Worm (Caenorhabditis elegans) whole organism, L3 larva: Measurements from ENCODE around the gene pals-19.

Experiments
- ama-1 ChIP-seq: fragments of 150-350 bp; optimal IDR thresholded peaks from 2 replicates; lab custom pipeline; 2018
- elt-1 ChIP-seq: fragments of 150-350 bp; optimal IDR thresholded peaks from 2 replicates; lab custom pipeline; 2014; ENCODE audit warnings: missing biosample characterization, missing genetic modification characterization
- lin-39 ChIP-seq: fragments of 150-350 bp; optimal IDR thresholded peaks from 2 replicates; lab custom pipeline; 2018; ENCODE audit warnings: missing biosample characterization, missing genetic modification reagents, missing genetic modification characterization
- nhr-12 ChIP-seq: fragments of 150-350 bp; optimal IDR thresholded peaks from 2 replicates; lab custom pipeline; 2014; ENCODE audit warnings: missing biosample characterization, missing genetic modification characterization
- pha-4 ChIP-seq: fragments of 150-350 bp; optimal IDR thresholded peaks from 2 replicates; lab custom pipeline; 2014; ENCODE audit warnings: missing biosample characterization, missing genetic modification reagents, missing genetic modification characterization
- ztf-11 ChIP-seq: fragments of 150-350 bp; optimal IDR thresholded peaks from 2 replicates; lab custom pipeline; 2014; ENCODE audit warnings: missing biosample characterization, missing genetic modification characterization

DNA sequence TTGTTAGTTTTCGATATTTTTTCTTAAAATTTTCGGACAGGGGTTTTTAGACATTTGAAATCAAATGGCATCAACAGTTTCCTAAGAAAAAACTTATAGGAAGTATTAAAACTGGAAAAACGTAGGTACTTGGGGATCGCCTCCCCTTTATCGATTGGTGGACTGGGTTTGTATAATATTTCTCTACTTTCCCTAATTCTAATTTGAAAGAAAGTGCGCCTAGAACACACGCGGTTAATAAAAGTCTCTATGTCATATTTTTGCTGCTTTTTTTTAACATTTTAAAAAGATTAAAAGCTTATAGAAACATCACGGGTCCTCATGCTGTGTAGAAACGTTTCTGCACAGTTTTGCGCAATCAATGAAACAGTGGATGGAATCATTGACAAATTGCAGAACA is 2.1 kb upstream of the pals-19 start, which contains the start of gene pals-16:
- TF ChIP-seq pha-4 (no peak), nhr-12 (tag; lab: Kevin White, UChicago) (no peak), elt-1 (tag; lab: Kevin White, UChicago) (no peak), ztf-11 (tag; lab: Kevin White, UChicago) (no peak), ama-1 (no peak), lin-39 (no peak)
